Fruit fly (Drosophila melanogaster): Measurements from ENCODE around the gene ND-B14.5B.
A peak's percentile ranks its signal among the peaks of the same experiment; 100 is the strongest.

Gene ND-B14.5B

DNA sequence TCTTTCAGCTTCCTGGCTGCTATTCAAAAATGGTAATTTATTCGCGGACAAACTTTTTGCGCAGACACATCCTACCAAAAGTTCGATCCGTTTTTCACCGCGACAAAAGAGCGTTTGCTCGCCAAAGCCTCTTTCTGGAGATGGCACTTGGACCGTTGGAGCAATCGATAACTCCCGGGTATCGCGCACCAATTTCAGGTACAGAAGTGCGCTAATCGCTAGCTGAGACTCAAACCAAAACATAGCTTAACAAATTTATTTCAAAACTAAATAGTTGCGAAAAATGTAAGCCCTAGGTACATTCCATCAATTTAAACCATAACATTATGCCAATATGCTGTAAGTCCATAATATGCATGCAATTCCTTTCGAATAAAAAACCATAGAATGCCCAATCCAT, 939 bp downstream of the ND-B14.5B start, which contains the start of gene toc (continued):
- TF ChIP-seq CG6854 (GFP tag; optimal IDR thresholded peaks at IDR 0.05): no peak
- no peak for TF ChIP-seq sima (GFP tag; optimal IDR thresholded peaks at IDR 0.05)
- no peak for TF ChIP-seq fd102C (GFP tag; optimal IDR thresholded peaks at IDR 0.05)
- peak; percentile 94 for TF ChIP-seq bbx (GFP tag; IDR thresholded peaks at IDR 0.05; ENCODE audit: partially characterized antibody)
- no peak for TF ChIP-seq eve (GFP tag; optimal IDR thresholded peaks at IDR 0.05)
- no peak for TF ChIP-seq CG12071 (GFP tag; optimal IDR thresholded peaks at IDR 0.05)
- no peak for TF ChIP-seq CG34376 (GFP tag; optimal IDR thresholded peaks at IDR 0.05)
- peak; percentile 94 for TF ChIP-seq Bgb (GFP tag; IDR thresholded peaks at IDR 0.05; ENCODE audit: partially characterized antibody)
- TF ChIP-seq btn (GFP tag; optimal IDR thresholded peaks at IDR 0.05): no peak
- no peak for TF ChIP-seq ttk (GFP tag; IDR thresholded peaks at IDR 0.05)
- no peak for TF ChIP-seq Dip3 (GFP tag; optimal IDR thresholded peaks at IDR 0.05)
- no peak for TF ChIP-seq GATAe (GFP tag; conservative IDR thresholded peaks at IDR 0.05)
- TF ChIP-seq mirr (GFP tag; optimal IDR thresholded peaks at IDR 0.05): no peak
- peak; percentile 30; the same call in 1 of the 2 replicates for TF ChIP-seq onecut (GFP tag; IDR thresholded peaks at IDR 0.05)
- peak; percentile 79 for TF ChIP-seq Dll (GFP tag; IDR thresholded peaks at IDR 0.05; ENCODE audit: partially characterized antibody)
- peak; percentile 57 for TF ChIP-seq Lhr (GFP tag; optimal IDR thresholded peaks at IDR 0.05)
- no peak for TF ChIP-seq seq (GFP tag; IDR thresholded peaks at IDR 0.05)
- TF ChIP-seq esg (GFP tag; conservative IDR thresholded peaks at IDR 0.05): no peak
- no peak for TF ChIP-seq CG12744 (GFP tag; optimal IDR thresholded peaks at IDR 0.05)
- TF ChIP-seq dysf (GFP tag; IDR thresholded peaks at IDR 0.05): no peak
- no peak for TF ChIP-seq bab2 (GFP tag; optimal IDR thresholded peaks at IDR 0.05)
- no peak for TF ChIP-seq gce (GFP tag; IDR thresholded peaks at IDR 0.05)
- no peak for TF ChIP-seq kah (GFP tag; optimal IDR thresholded peaks at IDR 0.05)
- no peak for TF ChIP-seq Neu2 (GFP tag; optimal IDR thresholded peaks at IDR 0.05; ENCODE audit: borderline replicate concordance)
- TF ChIP-seq TFAM (GFP tag; optimal IDR thresholded peaks at IDR 0.05): no peak
- TF ChIP-seq Lim3 (GFP tag; IDR thresholded peaks at IDR 0.05): no peak
- peak; percentile 49 for TF ChIP-seq pita (GFP tag; optimal IDR thresholded peaks at IDR 0.05)
- no peak for TF ChIP-seq Taf1 (GFP tag; IDR thresholded peaks at IDR 0.05)
- no peak for TF ChIP-seq otp (GFP tag; IDR thresholded peaks at IDR 0.05)
- TF ChIP-seq CG8089 (GFP tag; optimal IDR thresholded peaks at IDR 0.05): no peak
- TF ChIP-seq danr (GFP tag; IDR thresholded peaks at IDR 0.05): no peak
- TF ChIP-seq fd64A (GFP tag; optimal IDR thresholded peaks at IDR 0.05): no peak
- no peak for TF ChIP-seq Kr (GFP tag; optimal IDR thresholded peaks at IDR 0.05)
- TF ChIP-seq Hey (tag; optimal IDR thresholded peaks at IDR 0.05): no peak
- TF ChIP-seq unpg (GFP tag; optimal IDR thresholded peaks at IDR 0.05): no peak
- TF ChIP-seq CG12659 (GFP tag; optimal IDR thresholded peaks at IDR 0.05): peak; percentile 66
- no peak for TF ChIP-seq CG5953 (GFP tag; IDR thresholded peaks at IDR 0.05)
- no peak for TF ChIP-seq CG10543 (GFP tag; optimal IDR thresholded peaks at IDR 0.05)
- no peak for TF ChIP-seq Dfd (GFP tag; optimal IDR thresholded peaks at IDR 0.05)
- no peak for TF ChIP-seq CG3407 (GFP tag; optimal IDR thresholded peaks at IDR 0.05)
- TF ChIP-seq lmd (GFP tag; IDR thresholded peaks at IDR 0.05): no peak
- no peak for TF ChIP-seq NC2α (GFP tag; optimal IDR thresholded peaks at IDR 0.05)
- TF ChIP-seq CG11456 (GFP tag; IDR thresholded peaks at IDR 0.05): no peak
- no peak for TF ChIP-seq Dek (tag; optimal IDR thresholded peaks at IDR 0.05)
- peak; percentile 83 for TF ChIP-seq inv (GFP tag; IDR thresholded peaks at IDR 0.05; ENCODE audit: partially characterized antibody)
- TF ChIP-seq CG10274 (GFP tag; optimal IDR thresholded peaks at IDR 0.05): no peak
- TF ChIP-seq croc (GFP tag; conservative IDR thresholded peaks at IDR 0.05): no peak
- no peak for TF ChIP-seq CG30020 (tag; optimal IDR thresholded peaks at IDR 0.05)
- TF ChIP-seq wor (GFP tag; IDR thresholded peaks at IDR 0.05): no peak
- TF ChIP-seq ewg (GFP tag; optimal IDR thresholded peaks at IDR 0.05): peak; percentile 79
- no peak for TF ChIP-seq sens-2 (GFP tag; IDR thresholded peaks at IDR 0.05)
- TF ChIP-seq CG4820 (GFP tag; optimal IDR thresholded peaks at IDR 0.05): no peak

Data from whole organism, embryonic.